Worm (Caenorhabditis elegans): ENCODE measurements around the gene F01G4.6.
"Not testable (repeated sequence)": the region's sequence is repeated elsewhere in the genome, so short reads cannot be mapped to it uniquely, and the experiment has no call there.

Gene F01G4.6

ce11 chrIV:11149454-11150163, at the start of gene F01G4.6, which contains the start of gene pfd-1:
TSS of gene F01G4.6 (minus strand) at chrIV:11149504.
TSS of gene pfd-1 (plus strand) at chrIV:11150113.
- TF ChIP-seq hmbx-1 (tag; optimal IDR thresholded peaks at IDR 0.05) (no peak), B0310.2 (tag; optimal IDR thresholded peaks at IDR 0.05) (no peak), F13C5.2 (tag; optimal IDR thresholded peaks at IDR 0.05) (peak; percentile 62), flt-1 (GFP tag; IDR thresholded peaks at IDR 0.05) (0 out of 2 replicates have a peak, but pooled peaks have one; percentile 15), ceh-13 (GFP tag; optimal IDR thresholded peaks at IDR 0.05) (no peak), hmg-4 (GFP tag; optimal IDR thresholded peaks at IDR 0.05) (no peak), pes-1 (GFP tag; IDR thresholded peaks at IDR 0.05) (peak; percentile 50; the same call in 1 of the 2 replicates), ama-1 (optimal IDR thresholded peaks at IDR 0.05) (no peak), ets-7 (tag; optimal IDR thresholded peaks at IDR 0.05) (no peak)

- not testable (repeated sequence) for TF ChIP-seq hmbx-1, F13C5.2, B0310.2 (tag; optimal IDR thresholded peaks at IDR 0.05)
Measured at ce11 chrIV:11198983-11199382, 49.7 kb upstream of the F01G4.6 start, which contains the start of gene R07H5.16. TSS of gene R07H5.16 (plus strand) at chrIV:11199330.

- TF ChIP-seq flt-1 (GFP tag; IDR thresholded peaks at IDR 0.05) (peak; percentile 83), sea-1 (GFP tag; conservative IDR thresholded peaks at IDR 0.05) (peak; percentile 77; the same call in 1 of the 2 replicates), tbx-37 (GFP tag; conservative IDR thresholded peaks at IDR 0.05) (peak; percentile 70; the same call in 1 of the 2 replicates), tbx-11 (GFP tag; IDR thresholded peaks at IDR 0.05) (peak; percentile 74), scrt-1 (GFP tag; IDR thresholded peaks at IDR 0.05) (peak; percentile 78)
Measured at ce11 chrIV:11196866-11197265, 47.6 kb upstream of the F01G4.6 start.

DNA sequence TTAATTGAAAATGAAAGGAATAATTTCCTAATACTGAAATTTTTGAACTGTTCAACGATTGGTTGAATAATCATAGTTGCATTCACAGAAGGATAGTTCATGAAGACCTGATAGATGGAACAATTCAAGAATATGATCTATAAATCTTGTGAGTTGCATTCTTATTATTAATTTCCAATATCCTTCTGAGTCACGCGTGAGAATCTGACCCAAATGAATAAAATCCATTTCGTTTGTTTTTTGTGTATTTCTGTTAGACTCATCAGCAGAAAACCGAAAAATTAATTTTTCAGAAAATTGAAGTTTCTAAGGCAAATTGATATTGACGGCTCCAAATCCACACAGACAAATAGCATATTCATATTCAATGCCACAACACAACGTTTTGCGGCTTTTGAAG, 40.1 kb upstream of the F01G4.6 start, which contains the start of gene fbxb-79:
TSS of gene fbxb-79 (minus strand) at position 101 of the 400 bp plus-strand sequence.
- TF ChIP-seq hmbx-1 (tag; optimal IDR thresholded peaks at IDR 0.05) (no peak), hmg-4 (GFP tag; optimal IDR thresholded peaks at IDR 0.05) (no peak), ama-1 (optimal IDR thresholded peaks at IDR 0.05) (no peak), sea-1 (GFP tag; conservative IDR thresholded peaks at IDR 0.05) (no peak), pes-1 (GFP tag; IDR thresholded peaks at IDR 0.05) (no peak), tbx-37 (GFP tag; conservative IDR thresholded peaks at IDR 0.05) (no peak)

DNA sequence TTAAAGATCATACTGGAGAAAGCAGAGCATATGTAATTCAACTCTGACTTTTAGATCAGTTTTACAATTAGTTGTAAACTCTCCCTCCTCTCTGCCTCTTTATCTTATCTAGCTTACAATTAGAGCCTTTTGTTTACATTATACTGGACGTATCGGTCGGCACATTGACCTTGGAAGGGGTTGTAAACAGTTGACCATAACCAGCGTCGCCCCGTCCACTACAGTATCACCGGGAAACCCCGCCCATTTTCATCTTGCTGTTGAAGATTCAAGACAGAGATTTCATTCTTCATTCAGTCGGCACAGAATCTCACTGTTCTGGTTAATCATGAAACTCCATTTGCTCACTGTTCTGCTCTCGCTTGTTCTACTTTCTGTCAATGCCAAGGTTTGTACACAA, 37.4 kb upstream of the F01G4.6 start, which contains the start of gene sdz-27:
TSS of gene sdz-27 (plus strand) at position 301 of the 400 bp plus-strand sequence.
- TF ChIP-seq sea-1 (GFP tag; conservative IDR thresholded peaks at IDR 0.05) (no peak), tbx-11 (GFP tag; IDR thresholded peaks at IDR 0.05) (no peak), ceh-13 (GFP tag; optimal IDR thresholded peaks at IDR 0.05) (no peak), ets-7 (tag; optimal IDR thresholded peaks at IDR 0.05) (no peak), ama-1 (optimal IDR thresholded peaks at IDR 0.05) (no peak), ceh-36 (tag; optimal IDR thresholded peaks at IDR 0.05) (no peak), tra-4 (tag; optimal IDR thresholded peaks at IDR 0.05) (no peak), B0310.2 (tag; optimal IDR thresholded peaks at IDR 0.05) (no peak), scrt-1 (GFP tag; IDR thresholded peaks at IDR 0.05) (no peak), hmbx-1 (tag; optimal IDR thresholded peaks at IDR 0.05) (no peak), hmg-4 (GFP tag; optimal IDR thresholded peaks at IDR 0.05) (no peak), pes-1 (GFP tag; IDR thresholded peaks at IDR 0.05) (no peak), F13C5.2 (tag; optimal IDR thresholded peaks at IDR 0.05) (no peak), tbx-37 (GFP tag; conservative IDR thresholded peaks at IDR 0.05) (no peak), hnd-1 (tag; optimal IDR thresholded peaks at IDR 0.05) (no peak), flt-1 (GFP tag; IDR thresholded peaks at IDR 0.05) (no peak), aly-1 (tag; optimal IDR thresholded peaks at IDR 0.05) (no peak)

DNA sequence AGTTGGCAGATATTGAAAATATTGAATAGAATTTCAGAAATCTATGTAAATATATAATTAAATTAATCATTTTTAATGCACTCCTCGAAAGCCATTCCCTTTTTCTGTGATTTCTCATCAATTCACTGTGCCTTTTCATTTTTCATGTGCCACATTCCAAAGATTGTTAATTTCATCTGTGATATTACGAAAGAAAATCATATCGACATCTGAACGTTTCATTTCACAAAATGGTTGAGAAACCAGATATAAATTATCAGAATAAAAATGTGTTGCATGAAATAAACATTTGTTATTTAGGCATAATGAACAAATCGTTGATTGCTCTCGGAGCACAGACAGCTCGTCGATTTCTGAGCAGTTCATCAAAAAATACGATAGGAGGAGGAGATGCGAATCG, 34.7 kb upstream of the F01G4.6 start, which contains the start of gene nuaf-3:
TSS of gene nuaf-3 (plus strand) at position 301 of the 400 bp plus-strand sequence.
- TF ChIP-seq F13C5.2 (tag; optimal IDR thresholded peaks at IDR 0.05) (no peak), scrt-1 (GFP tag; IDR thresholded peaks at IDR 0.05) (no peak)

DNA sequence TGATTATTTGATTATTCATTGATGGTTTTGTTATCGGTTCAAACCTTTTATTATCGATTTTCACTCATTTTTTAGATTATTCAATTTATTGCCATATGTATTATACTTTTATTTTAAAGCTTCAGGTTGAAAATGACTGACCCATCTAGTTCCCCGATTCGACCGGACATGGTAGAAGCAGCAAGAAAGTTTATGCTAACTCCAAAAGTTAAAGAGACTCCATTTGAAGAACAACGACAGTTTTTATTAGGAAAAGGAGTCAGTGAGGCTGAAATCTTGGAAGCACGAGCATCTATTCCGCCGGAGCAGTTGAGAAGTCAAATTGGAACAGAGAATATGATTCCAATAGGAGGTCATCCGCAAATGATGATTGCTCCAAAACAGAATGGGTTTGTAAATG, 33.7 kb upstream of the F01G4.6 start, which contains the start of gene prx-14:
TSS of gene prx-14 (plus strand) at position 120 of the 400 bp plus-strand sequence.
- TF ChIP-seq tbx-37 (GFP tag; conservative IDR thresholded peaks at IDR 0.05) (no peak), tbx-11 (GFP tag; IDR thresholded peaks at IDR 0.05) (no peak), pes-1 (GFP tag; IDR thresholded peaks at IDR 0.05) (no peak), ets-7 (tag; optimal IDR thresholded peaks at IDR 0.05) (no peak), hmg-4 (GFP tag; optimal IDR thresholded peaks at IDR 0.05) (no peak), hnd-1 (tag; optimal IDR thresholded peaks at IDR 0.05) (no peak), F13C5.2 (tag; optimal IDR thresholded peaks at IDR 0.05) (no peak), sea-1 (GFP tag; conservative IDR thresholded peaks at IDR 0.05) (no peak), ceh-13 (GFP tag; optimal IDR thresholded peaks at IDR 0.05) (no peak), hmbx-1 (tag; optimal IDR thresholded peaks at IDR 0.05) (no peak), ceh-36 (tag; optimal IDR thresholded peaks at IDR 0.05) (no peak), tra-4 (tag; optimal IDR thresholded peaks at IDR 0.05) (no peak)

- TF ChIP-seq tra-4 (tag; optimal IDR thresholded peaks at IDR 0.05) (no peak), ets-7 (tag; optimal IDR thresholded peaks at IDR 0.05) (no peak), scrt-1 (GFP tag; IDR thresholded peaks at IDR 0.05) (no peak), hmbx-1 (tag; optimal IDR thresholded peaks at IDR 0.05) (no peak), sea-1 (GFP tag; conservative IDR thresholded peaks at IDR 0.05) (no peak), flt-1 (GFP tag; IDR thresholded peaks at IDR 0.05) (no peak), F13C5.2 (tag; optimal IDR thresholded peaks at IDR 0.05) (no peak), tbx-11 (GFP tag; IDR thresholded peaks at IDR 0.05) (no peak), tbx-37 (GFP tag; conservative IDR thresholded peaks at IDR 0.05) (no peak), aly-1 (tag; optimal IDR thresholded peaks at IDR 0.05) (no peak), B0310.2 (tag; optimal IDR thresholded peaks at IDR 0.05) (no peak), hnd-1 (tag; optimal IDR thresholded peaks at IDR 0.05) (no peak), hmg-4 (GFP tag; optimal IDR thresholded peaks at IDR 0.05) (no peak), ceh-36 (tag; optimal IDR thresholded peaks at IDR 0.05) (no peak), ceh-13 (GFP tag; optimal IDR thresholded peaks at IDR 0.05) (no peak), pes-1 (GFP tag; IDR thresholded peaks at IDR 0.05) (no peak), ama-1 (optimal IDR thresholded peaks at IDR 0.05) (no peak)
Measured at ce11 chrIV:11180077-11180476, 30.8 kb upstream of the F01G4.6 start.

Data from whole organism, early embryonic.